Fruit fly (Drosophila melanogaster) whole organism, prepupa: ENCODE data around the gene Gr93b.

Source experiments
- CG10631 ChIP-seq: fragments of 200-800 bp; sonication (Bioruptor generic); optimal IDR thresholded peaks from 2 replicates; lab custom pipeline; 2016; ENCODE audit warnings: missing biosample characterization, missing genetic modification characterization
- CG11902 ChIP-seq: fragments of 200-800 bp; sonication (Bioruptor generic); optimal IDR thresholded peaks from 3 replicates; lab custom pipeline; 2016; ENCODE audit warnings: missing biosample characterization, missing genetic modification characterization
- CG15336 ChIP-seq: fragments of 200-800 bp; sonication (Bioruptor generic); IDR thresholded peaks from 2 replicates; pipeline ENCODE4 v1.3.6; 2022; ENCODE audit warnings: missing biosample characterization, missing genetic modification characterization
- CG1621 ChIP-seq: fragments of 200-800 bp; sonication (Bioruptor generic); optimal IDR thresholded peaks from 3 replicates; lab custom pipeline; 2018; ENCODE audit warnings: missing biosample characterization, mild to moderate bottlenecking, missing genetic modification characterization
- CG16779 ChIP-seq: fragments of 200-800 bp; sonication (Bioruptor generic); optimal IDR thresholded peaks from 3 replicates; lab custom pipeline; 2017; ENCODE audit warnings: missing biosample characterization, mild to moderate bottlenecking, missing genetic modification characterization
- CG3032 ChIP-seq: fragments of 200-800 bp; optimal IDR thresholded peaks from 2 replicates; lab custom pipeline; 2019; ENCODE audit warnings: missing biosample characterization, mild to moderate bottlenecking, missing genetic modification characterization, moderate library complexity
- CG32006 ChIP-seq: fragments of 200-800 bp; sonication (Bioruptor generic); optimal IDR thresholded peaks from 3 replicates; lab custom pipeline; 2017; ENCODE audit warnings: missing biosample characterization, mild to moderate bottlenecking, missing genetic modification characterization
- CG3919 ChIP-seq: fragments of 200-800 bp; sonication (Bioruptor generic); optimal IDR thresholded peaks from 3 replicates; lab custom pipeline; 2016; ENCODE audit warnings: missing biosample characterization, missing genetic modification characterization
- CG4318 ChIP-seq: fragments of 200-800 bp; sonication (Bioruptor generic); optimal IDR thresholded peaks from 3 replicates; lab custom pipeline; 2017; ENCODE audit warnings: missing biosample characterization, mild to moderate bottlenecking, missing genetic modification characterization
- CG6163 ChIP-seq: fragments of 200-800 bp; sonication (Bioruptor generic); IDR thresholded peaks from 3 replicates; pipeline ENCODE4 v1.3.6; 2022; ENCODE audit warnings: missing biosample characterization, missing genetic modification characterization
- CG6276 ChIP-seq: fragments of 200-800 bp; sonication (Bioruptor generic); optimal IDR thresholded peaks from 2 replicates; lab custom pipeline; 2017; ENCODE audit warnings: missing biosample characterization, mild to moderate bottlenecking, missing genetic modification characterization
- CG6808 ChIP-seq: fragments of 200-800 bp; sonication (Bioruptor generic); optimal IDR thresholded peaks from 3 replicates; lab custom pipeline; 2017; ENCODE audit warnings: missing biosample characterization, missing genetic modification characterization, mild to moderate bottlenecking, moderate library complexity, missing genetic modification reagents
- CG8119 ChIP-seq: fragments of 200-800 bp; sonication (Bioruptor generic); IDR thresholded peaks from 3 replicates; pipeline ENCODE4 v1.3.6; 2022; ENCODE audit warnings: missing biosample characterization, missing genetic modification characterization
- CG8319 ChIP-seq: fragments of 200-800 bp; sonication (Bioruptor generic); optimal IDR thresholded peaks from 3 replicates; lab custom pipeline; 2016; ENCODE audit warnings: missing biosample characterization, missing genetic modification characterization
- CG8632 ChIP-seq: fragments of 200-800 bp; sonication (Bioruptor generic); optimal IDR thresholded peaks from 3 replicates; lab custom pipeline; 2016; ENCODE audit warnings: missing biosample characterization, missing genetic modification characterization
- CG9139 ChIP-seq: fragments of 200-800 bp; sonication (Bioruptor generic); optimal IDR thresholded peaks from 3 replicates; lab custom pipeline; 2017; ENCODE audit warnings: missing biosample characterization, mild to moderate bottlenecking, missing genetic modification characterization
- Eip78C ChIP-seq: fragments of 200-800 bp; sonication (Bioruptor generic); peaks from one replicate; lab custom pipeline; 2016; ENCODE audit warnings: missing biosample characterization, missing genetic modification characterization
- Ets21C ChIP-seq: fragments of 200-800 bp; sonication (Bioruptor generic); optimal IDR thresholded peaks from 3 replicates; lab custom pipeline; 2016; ENCODE audit warnings: missing biosample characterization, missing genetic modification characterization
- Ets96B ChIP-seq: fragments of 200-800 bp; optimal IDR thresholded peaks from 2 replicates; lab custom pipeline; 2019; ENCODE audit warnings: missing biosample characterization, mild to moderate bottlenecking, missing genetic modification characterization, moderate library complexity
- Hr4 ChIP-seq: fragments of 200-800 bp; sonication (Bioruptor generic); optimal IDR thresholded peaks from 3 replicates; lab custom pipeline; 2016; ENCODE audit warnings: missing biosample characterization, missing genetic modification characterization
- Smox ChIP-seq: fragments of 200-800 bp; sonication (Bioruptor generic); optimal IDR thresholded peaks from 3 replicates; lab custom pipeline; 2016; ENCODE audit warnings: missing biosample characterization, missing genetic modification characterization
- Sox102F ChIP-seq: fragments of 200-800 bp; sonication (Bioruptor generic); optimal IDR thresholded peaks from 2 replicates; lab custom pipeline; 2016; ENCODE audit warnings: missing biosample characterization, mild to moderate bottlenecking, missing genetic modification characterization
- Sox15 ChIP-seq: fragments of 200-800 bp; sonication (Bioruptor generic); optimal IDR thresholded peaks from 3 replicates; lab custom pipeline; 2016; ENCODE audit warnings: missing biosample characterization, missing genetic modification characterization
- cyc ChIP-seq: fragments of 200-800 bp; sonication (Bioruptor generic); optimal IDR thresholded peaks from 3 replicates; lab custom pipeline; 2016; ENCODE audit warnings: missing biosample characterization, missing genetic modification characterization
- dac ChIP-seq: fragments of 200-800 bp; sonication (Bioruptor generic); optimal IDR thresholded peaks from 2 replicates; lab custom pipeline; 2017; ENCODE audit warnings: missing biosample characterization, mild to moderate bottlenecking, missing genetic modification characterization
- eg ChIP-seq: fragments of 200-800 bp; sonication (Bioruptor generic); IDR thresholded peaks from 3 replicates; pipeline ENCODE4 v1.3.6; 2022; ENCODE audit warnings: missing biosample characterization, missing genetic modification characterization
- esn ChIP-seq: fragments of 200-800 bp; sonication (Bioruptor generic); optimal IDR thresholded peaks from 2 replicates; lab custom pipeline; 2016; ENCODE audit warnings: missing biosample characterization, mild to moderate bottlenecking, missing genetic modification characterization, moderate library complexity
- fd59A ChIP-seq: fragments of 200-800 bp; sonication (Bioruptor generic); optimal IDR thresholded peaks from 2 replicates; lab custom pipeline; 2017; ENCODE audit warnings: missing biosample characterization, mild to moderate bottlenecking, missing genetic modification characterization, missing genetic modification reagents
- fkh ChIP-seq: fragments of 200-800 bp; sonication (Bioruptor generic); optimal IDR thresholded peaks from 3 replicates; lab custom pipeline; 2017; ENCODE audit warnings: missing biosample characterization, mild to moderate bottlenecking, missing genetic modification characterization, moderate library complexity
- pdm3 ChIP-seq: fragments of 200-800 bp; sonication (Bioruptor generic); optimal IDR thresholded peaks from 3 replicates; lab custom pipeline; 2016; ENCODE audit warnings: missing biosample characterization, missing genetic modification characterization
- salr ChIP-seq, 2 experiments: fragments of 200-800 bp; sonication (Bioruptor generic); optimal IDR thresholded peaks; 3 replicates each; lab custom pipeline; 2016 to 2018; ENCODE audit warnings: missing biosample characterization in 2 of 2, missing genetic modification characterization in 2 of 2, mild to moderate bottlenecking in 1 of 2
- spab ChIP-seq: fragments of 200-800 bp; sonication (Bioruptor generic); optimal IDR thresholded peaks from 2 replicates; lab custom pipeline; 2017; ENCODE audit warnings: missing biosample characterization, mild to moderate bottlenecking, missing genetic modification characterization, missing genetic modification reagents
- ss ChIP-seq, 2 experiments: fragments of 200-800 bp; sonication (Bioruptor generic); optimal IDR thresholded peaks; 2 replicates in 1 of 2; 3 replicates in 1 of 2; lab custom pipeline; 2017 to 2018; ENCODE audit warnings: mild to moderate bottlenecking in 2 of 2, missing biosample characterization in 2 of 2, missing genetic modification characterization in 2 of 2, moderate library complexity in 1 of 2
- svp ChIP-seq: fragments of 200-800 bp; sonication (Bioruptor generic); peaks from one replicate; lab custom pipeline; 2016; ENCODE audit warnings: missing biosample characterization, missing genetic modification characterization

Gene Gr93b

dm6 chr3R:21825775-21826558 is 17.6 kb downstream of the Gr93b start (continued):
- peak; percentile 36 for TF ChIP-seq CG10631
- TF ChIP-seq spab (GFP tag; lab: Kevin White, UChicago): peak; percentile 59
- TF ChIP-seq dac (GFP tag; lab: Kevin White, UChicago): no peak
- peak; percentile 4 for TF ChIP-seq Smox (GFP tag; lab: Kevin White, UChicago)
- TF ChIP-seq CG6163 (GFP tag; lab: Robert Waterston, UW): no peak
- TF ChIP-seq CG8632 (GFP tag; lab: Kevin White, UChicago): peak; percentile 48
- peak; percentile 60 for TF ChIP-seq fd59A
- no peak for TF ChIP-seq Sox15 (GFP tag; lab: Kevin White, UChicago)
- peak; percentile 87 for TF ChIP-seq Eip78C (GFP tag; lab: Kevin White, UChicago)
- peak; percentile 29 for TF ChIP-seq esn
- no peak for TF ChIP-seq CG15336 (GFP tag; lab: Robert Waterston, UW)
- TF ChIP-seq CG4318 (GFP tag; lab: Kevin White, UChicago): no peak
- peak; percentile 64 for TF ChIP-seq svp
- no peak for TF ChIP-seq CG6276 (GFP tag; lab: Kevin White, UChicago)
- TF ChIP-seq CG8319 (GFP tag; lab: Kevin White, UChicago): no peak
- peak in 1 of 2 experiments; percentile 24 for TF ChIP-seq salr (GFP tag; optimal IDR thresholded peaks at IDR 0.05; lab: Kevin White, UChicago)
- TF ChIP-seq CG32006 (GFP tag; lab: Kevin White, UChicago): peak; percentile 7
- TF ChIP-seq CG3919: peak; percentile 45
- TF ChIP-seq pdm3: peak; percentile 39
- TF ChIP-seq CG16779 (tag; lab: Kevin White, UChicago): no peak
- no peak for TF ChIP-seq Ets21C (GFP tag; lab: Kevin White, UChicago)
- no peak for TF ChIP-seq CG8119
- no peak for TF ChIP-seq Sox102F (GFP tag; lab: Kevin White, UChicago)
- peak; percentile 66 for TF ChIP-seq CG6808 (GFP tag; lab: Kevin White, UChicago)
- TF ChIP-seq CG11902 (GFP tag; lab: Kevin White, UChicago): no peak

- TF ChIP-seq CG8632 (GFP tag; lab: Kevin White, UChicago): no peak
- TF ChIP-seq fkh: peak; percentile 54
- peak; percentile 57 for TF ChIP-seq Eip78C (GFP tag; lab: Kevin White, UChicago)
- TF ChIP-seq, all 60 proteins: peak for 2
Measured at dm6 chr3R:21825140-21825539, 18.4 kb downstream of the Gr93b start.

dm6 chr3R:21824407-21825006 is 19.1 kb downstream of the Gr93b start:
- no peak for TF ChIP-seq CG3032 (tag; lab: Kevin White, UChicago)
- TF ChIP-seq Ets96B: no peak
- TF ChIP-seq CG9139 (GFP tag; lab: Kevin White, UChicago): peak; percentile 81
- peak; percentile 14; the same call in 2 of the 3 replicates for TF ChIP-seq CG6163 (GFP tag; lab: Robert Waterston, UW)
- TF ChIP-seq cyc: no peak
- TF ChIP-seq spab (GFP tag; lab: Kevin White, UChicago): peak; percentile 45
- TF ChIP-seq fd59A: peak; percentile 11
- TF ChIP-seq Hr4 (GFP tag; lab: Kevin White, UChicago): no peak
- 0 out of 3 replicates have a peak, but pooled peaks have one; percentile 7 for TF ChIP-seq eg (GFP tag; lab: Robert Waterston, UW)
- TF ChIP-seq ss (GFP tag; optimal IDR thresholded peaks at IDR 0.05; lab: Kevin White, UChicago): peak; percentile 69 to 80
- peak; percentile 71 for TF ChIP-seq CG6808 (GFP tag; lab: Kevin White, UChicago)
- peak; percentile 11 for TF ChIP-seq CG1621 (tag; lab: Kevin White, UChicago)
